Fruit fly (Drosophila melanogaster) whole organism, embryonic: Measurements from ENCODE around the gene orion.

Experiments used
- Ada2b ChIP-seq: fragments of 200-800 bp; sonication (Bioruptor generic); IDR thresholded peaks from 2 replicates; pipeline ENCODE4 v1.3.6; 2022; ENCODE audit warnings: missing biosample characterization, missing genetic modification characterization
- Atf-2 ChIP-seq: fragments of 200-800 bp; sonication (Bioruptor generic); optimal IDR thresholded peaks from 2 replicates; lab custom pipeline; 2016; ENCODE audit warnings: missing biosample characterization, missing genetic modification characterization
- BEAF-32 ChIP-seq: fragments of 200-800 bp; sonication (Bioruptor generic); optimal IDR thresholded peaks from 3 replicates; lab custom pipeline; 2017; ENCODE audit warnings: missing biosample characterization, missing genetic modification characterization, mild to moderate bottlenecking, moderate library complexity, missing genetic modification reagents
- CG10147 ChIP-seq: fragments of 200-800 bp; sonication (Bioruptor generic); optimal IDR thresholded peaks from 2 replicates; lab custom pipeline; 2019; ENCODE audit warnings: missing biosample characterization, mild to moderate bottlenecking, missing genetic modification characterization, moderate library complexity
- CG10959 ChIP-seq: fragments of 200-800 bp; sonication (Bioruptor generic); IDR thresholded peaks from 2 replicates; pipeline ENCODE4 v1.3.6; 2022; ENCODE audit warnings: missing biosample characterization, missing genetic modification characterization
- CG11085 ChIP-seq: fragments of 200-800 bp; sonication (Bioruptor generic); IDR thresholded peaks from 2 replicates; pipeline ENCODE4 v1.3.6; 2022; ENCODE audit warnings: missing biosample characterization, missing genetic modification characterization
- CG16813 ChIP-seq: fragments of 200-800 bp; sonication (Bioruptor generic); IDR thresholded peaks from 3 replicates; pipeline ENCODE4 v1.3.6; 2022; ENCODE audit warnings: missing biosample characterization, missing genetic modification characterization; ENCODE audit not compliant: partially characterized antibody
- CG18619 ChIP-seq: fragments of 200-800 bp; sonication (Bioruptor generic); optimal IDR thresholded peaks from 3 replicates; lab custom pipeline; 2017; ENCODE audit warnings: missing biosample characterization, mild to moderate bottlenecking, missing genetic modification characterization
- CG3065 ChIP-seq: fragments of 200-800 bp; sonication (Bioruptor generic); optimal IDR thresholded peaks from 2 replicates; lab custom pipeline; 2016; ENCODE audit warnings: missing biosample characterization, missing genetic modification characterization
- CG31365 ChIP-seq: fragments of 200-800 bp; sonication (Bioruptor generic); optimal IDR thresholded peaks from 2 replicates; lab custom pipeline; 2018; ENCODE audit warnings: missing biosample characterization, mild to moderate bottlenecking, missing genetic modification characterization
- CG33557 ChIP-seq: fragments of 200-800 bp; sonication (Bioruptor generic); optimal IDR thresholded peaks from 2 replicates; lab custom pipeline; 2019; ENCODE audit warnings: missing biosample characterization, mild to moderate bottlenecking, missing genetic modification characterization, moderate library complexity
- CG4360 ChIP-seq: fragments of 200-800 bp; sonication (Bioruptor generic); IDR thresholded peaks from 2 replicates; pipeline ENCODE4 v1.3.6; 2022; ENCODE audit warnings: missing biosample characterization, missing genetic modification characterization
- CG4404 ChIP-seq: fragments of 200-800 bp; sonication (Bioruptor generic); IDR thresholded peaks from 2 replicates; pipeline ENCODE4 v1.3.6; 2022; ENCODE audit warnings: missing biosample characterization, missing genetic modification characterization
- CG4424 ChIP-seq: fragments of 200-800 bp; sonication (Bioruptor generic); optimal IDR thresholded peaks from 3 replicates; lab custom pipeline; 2016; ENCODE audit warnings: missing biosample characterization, missing genetic modification characterization
- CG4854 ChIP-seq: fragments of 200-800 bp; sonication (Bioruptor generic); optimal IDR thresholded peaks from 2 replicates; lab custom pipeline; 2016; ENCODE audit warnings: missing biosample characterization, missing genetic modification characterization, inconsistent platforms
- CG6654 ChIP-seq: fragments of 200-800 bp; sonication (Bioruptor generic); optimal IDR thresholded peaks from 2 replicates; lab custom pipeline; 2017; ENCODE audit warnings: missing biosample characterization, mild to moderate bottlenecking, missing genetic modification characterization
- HLH4C ChIP-seq: fragments of 200-800 bp; sonication (Bioruptor generic); IDR thresholded peaks from 3 replicates; pipeline ENCODE4 v1.3.6; 2022; ENCODE audit warnings: missing biosample characterization, missing genetic modification characterization; ENCODE audit not compliant: partially characterized antibody
- Hr3 ChIP-seq: fragments of 200-800 bp; sonication (Bioruptor generic); optimal IDR thresholded peaks from 3 replicates; lab custom pipeline; 2016; ENCODE audit warnings: missing biosample characterization, missing genetic modification characterization
- Jarid2 ChIP-seq: fragments of 200-800 bp; sonication (Bioruptor generic); optimal IDR thresholded peaks from 3 replicates; lab custom pipeline; 2017; ENCODE audit warnings: mild to moderate bottlenecking, missing biosample characterization, missing genetic modification reagents, missing genetic modification characterization
- MESR4 ChIP-seq: fragments of 200-800 bp; sonication (Bioruptor generic); optimal IDR thresholded peaks from 2 replicates; lab custom pipeline; 2018; ENCODE audit warnings: missing biosample characterization, mild to moderate bottlenecking, missing genetic modification characterization, moderate library complexity
- Med ChIP-seq: fragments of 200-800 bp; sonication (Bioruptor generic); peaks from one replicate; lab custom pipeline; 2016; ENCODE audit warnings: missing biosample characterization, missing genetic modification characterization, mild to moderate bottlenecking, inconsistent platforms, moderate library complexity
- NC2α ChIP-seq: fragments of 200-800 bp; sonication (Bioruptor generic); optimal IDR thresholded peaks from 2 replicates; lab custom pipeline; 2016; ENCODE audit warnings: missing biosample characterization, missing genetic modification characterization
- PHDP ChIP-seq: fragments of 200-800 bp; sonication (Bioruptor generic); optimal IDR thresholded peaks from 3 replicates; lab custom pipeline; 2018; ENCODE audit warnings: missing biosample characterization, mild to moderate bottlenecking, missing genetic modification characterization, moderate library complexity
- Rx ChIP-seq: fragments of 200-800 bp; sonication (Bioruptor generic); IDR thresholded peaks from 2 replicates; pipeline ENCODE4 v1.3.6; 2022; ENCODE audit warnings: missing biosample characterization, missing genetic modification characterization
- Scr ChIP-seq: fragments of 200-800 bp; sonication (Bioruptor generic); IDR thresholded peaks from 2 replicates; pipeline ENCODE4 v1.3.6; 2022; ENCODE audit warnings: missing biosample characterization, missing genetic modification characterization; ENCODE audit not compliant: partially characterized antibody
- Sin3A ChIP-seq: fragments of >200 bp; optimal IDR thresholded peaks from 2 replicates; lab custom pipeline; 2018
- Sox100B ChIP-seq: fragments of 200-800 bp; sonication (Bioruptor generic); optimal IDR thresholded peaks from 3 replicates; lab custom pipeline; 2018; ENCODE audit warnings: missing biosample characterization, mild to moderate bottlenecking, missing genetic modification characterization
- Tbp ChIP-seq: fragments of >200 bp; optimal IDR thresholded peaks from 2 replicates; lab custom pipeline; 2018; ENCODE audit warnings: missing biosample characterization, missing genetic modification characterization
- Vsx1 ChIP-seq: fragments of 200-800 bp; sonication (Bioruptor generic); optimal IDR thresholded peaks from 2 replicates; lab custom pipeline; 2017; ENCODE audit warnings: missing biosample characterization, mild to moderate bottlenecking, missing genetic modification characterization, missing genetic modification reagents
- Xrp1 ChIP-seq: fragments of 200-800 bp; sonication (Bioruptor generic); IDR thresholded peaks from 2 replicates; pipeline ENCODE4 v1.3.6; 2022; ENCODE audit warnings: missing biosample characterization, missing genetic modification characterization
- bab2 ChIP-seq: fragments of 200-800 bp; sonication (Bioruptor generic); optimal IDR thresholded peaks from 2 replicates; lab custom pipeline; 2016; ENCODE audit warnings: missing biosample characterization, missing genetic modification characterization
- bcd ChIP-seq: fragments of 200-800 bp; sonication (Bioruptor generic); optimal IDR thresholded peaks from 2 replicates; lab custom pipeline; 2017; ENCODE audit warnings: missing biosample characterization, mild to moderate bottlenecking, missing genetic modification characterization
- dati ChIP-seq: fragments of 200-800 bp; sonication (Bioruptor generic); IDR thresholded peaks from 2 replicates; pipeline ENCODE4 v1.3.6; 2022; ENCODE audit warnings: missing biosample characterization, missing genetic modification characterization
- esg ChIP-seq: fragments of 200-800 bp; sonication (Bioruptor generic); conservative IDR thresholded peaks from 2 replicates; pipeline ENCODE4 v1.3.6; 2022; ENCODE audit warnings: missing biosample characterization, missing genetic modification characterization
- fd64A ChIP-seq: fragments of 200-800 bp; sonication (Bioruptor generic); optimal IDR thresholded peaks from 3 replicates; lab custom pipeline; 2018; ENCODE audit warnings: missing biosample characterization, mild to moderate bottlenecking, missing genetic modification characterization
- gsb ChIP-seq: fragments of 200-800 bp; sonication (Bioruptor generic); IDR thresholded peaks from 2 replicates; pipeline ENCODE4 v1.3.6; 2022; ENCODE audit warnings: missing biosample characterization, missing genetic modification characterization
- jing ChIP-seq: fragments of 200-800 bp; sonication (Bioruptor generic); optimal IDR thresholded peaks from 2 replicates; lab custom pipeline; 2018; ENCODE audit warnings: missing biosample characterization, mild to moderate bottlenecking, missing genetic modification characterization
- kah ChIP-seq: fragments of 200-800 bp; sonication (Bioruptor generic); optimal IDR thresholded peaks from 2 replicates; lab custom pipeline; 2018; ENCODE audit warnings: missing biosample characterization, mild to moderate bottlenecking, missing genetic modification characterization
- pros ChIP-seq: fragments of 200-800 bp; sonication (Bioruptor generic); optimal IDR thresholded peaks from 3 replicates; lab custom pipeline; 2019; ENCODE audit warnings: missing biosample characterization, mild to moderate bottlenecking, missing genetic modification characterization, moderate library complexity
- psq ChIP-seq: fragments of 200-800 bp; sonication (Bioruptor generic); optimal IDR thresholded peaks from 2 replicates; lab custom pipeline; 2017; ENCODE audit warnings: missing biosample characterization, missing genetic modification characterization
- repo ChIP-seq: fragments of 200-800 bp; sonication (Bioruptor generic); optimal IDR thresholded peaks from 2 replicates; lab custom pipeline; 2016; ENCODE audit warnings: missing biosample characterization, missing genetic modification characterization
- sens ChIP-seq: fragments of 200-800 bp; sonication (Bioruptor generic); peaks from one replicate; lab custom pipeline; 2016; ENCODE audit warnings: missing biosample characterization, missing genetic modification characterization
- seq ChIP-seq: fragments of 200-800 bp; sonication (Bioruptor generic); IDR thresholded peaks from 2 replicates; pipeline ENCODE4 v1.3.6; 2022; ENCODE audit warnings: missing biosample characterization, missing genetic modification characterization
- sob ChIP-seq: fragments of 200-800 bp; sonication (Bioruptor generic); IDR thresholded peaks from 2 replicates; pipeline ENCODE4 v1.3.6; 2022; ENCODE audit warnings: missing biosample characterization, missing genetic modification characterization
- ssp ChIP-seq: fragments of 200-800 bp; sonication (Bioruptor generic); IDR thresholded peaks from 2 replicates; pipeline ENCODE4 v1.3.6; 2022; ENCODE audit warnings: missing biosample characterization, missing genetic modification characterization
- stc ChIP-seq: fragments of 200-800 bp; sonication (Bioruptor generic); IDR thresholded peaks from 2 replicates; pipeline ENCODE4 v1.3.6; 2022; ENCODE audit warnings: missing biosample characterization, missing genetic modification characterization
- tx ChIP-seq: fragments of 200-800 bp; sonication (Bioruptor generic); optimal IDR thresholded peaks from 2 replicates; lab custom pipeline; 2016; ENCODE audit warnings: missing biosample characterization, missing genetic modification characterization
- vnd ChIP-seq: fragments of 200-800 bp; sonication (Bioruptor generic); IDR thresholded peaks from 3 replicates; pipeline ENCODE4 v1.3.6; 2022; ENCODE audit warnings: missing biosample characterization, missing genetic modification characterization; ENCODE audit not compliant: partially characterized antibody
- wor ChIP-seq: fragments of 200-800 bp; sonication (Bioruptor generic); IDR thresholded peaks from 2 replicates; pipeline ENCODE4 v1.3.6; 2022; ENCODE audit warnings: missing biosample characterization, missing genetic modification characterization
- zf30C ChIP-seq: fragments of 200-800 bp; sonication (Bioruptor generic); optimal IDR thresholded peaks from 3 replicates; lab custom pipeline; 2018; ENCODE audit warnings: missing biosample characterization, mild to moderate bottlenecking, missing genetic modification characterization
- zfh1 ChIP-seq: fragments of 200-800 bp; sonication (Bioruptor generic); IDR thresholded peaks from 3 replicates; pipeline ENCODE4 v1.3.6; 2022; ENCODE audit warnings: missing biosample characterization, missing genetic modification characterization

The orion gene

dm6 chrX:7920081-7920688, 26.5 kb downstream of the orion start, which contains the start of the genes hdm and Ykt6 (continued):
- TF ChIP-seq CG3065 (GFP tag; lab: Kevin White, UChicago) (peak; percentile 38), CG4854 (peak; percentile 28), sob (GFP tag; lab: Robert Waterston, UW) (peak; percentile 90), HLH4C (GFP tag; lab: Robert Waterston, UW) (peak; percentile 95), Atf-2 (GFP tag; lab: Kevin White, UChicago) (peak; percentile 62), bab2 (GFP tag; lab: Kevin White, UChicago) (peak; percentile 85), CG18619 (peak; percentile 51), zfh1 (GFP tag; lab: Robert Waterston, UW) (peak; percentile 85), Ada2b (GFP tag; lab: Robert Waterston, UW) (peak; percentile 69), CG16813 (GFP tag; lab: Robert Waterston, UW) (peak; percentile 95), jing (no peak), Sin3A (lab: Kevin White, UChicago) (peak; percentile 65), kah (GFP tag; lab: Kevin White, UChicago) (no peak), sens (peak; percentile 97), BEAF-32 (peak; percentile 95), Xrp1 (GFP tag; lab: Robert Waterston, UW) (peak; percentile 86), CG4360 (GFP tag; lab: Robert Waterston, UW) (peak; percentile 44), Vsx1 (GFP tag; lab: Kevin White, UChicago) (no peak), CG11085 (peak; percentile 68), CG10147 (no peak), CG31365 (tag; lab: Kevin White, UChicago) (peak; percentile 36), ssp (GFP tag; lab: Robert Waterston, UW) (peak; percentile 64), Sox100B (GFP tag; lab: Kevin White, UChicago) (no peak), vnd (peak; percentile 96), fd64A (GFP tag; lab: Kevin White, UChicago) (no peak), CG4404 (GFP tag; lab: Robert Waterston, UW) (peak; percentile 79), psq (GFP tag; lab: Kevin White, UChicago) (peak; percentile 43), Tbp (GFP tag; lab: Kevin White, UChicago) (no peak), CG10959 (GFP tag; lab: Robert Waterston, UW) (peak; percentile 74), esg (GFP tag; lab: Robert Waterston, UW) (peak; percentile 65), CG4424 (GFP tag; lab: Kevin White, UChicago) (peak; percentile 74), wor (peak; percentile 62), CG33557 (GFP tag; lab: Kevin White, UChicago) (peak; percentile 66), Med (GFP tag; lab: Kevin White, UChicago) (peak; percentile 97), gsb (GFP tag; lab: Robert Waterston, UW) (peak; percentile 64; the same call in 1 of the 2 replicates), MESR4 (GFP tag; lab: Kevin White, UChicago) (peak; percentile 94), zf30C (GFP tag; lab: Kevin White, UChicago) (no peak), pros (GFP tag; lab: Kevin White, UChicago) (no peak), Jarid2 (GFP tag; lab: Kevin White, UChicago) (no peak), stc (GFP tag; lab: Robert Waterston, UW) (peak; percentile 78), Rx (GFP tag; lab: Robert Waterston, UW) (peak; percentile 72), dati (GFP tag; lab: Robert Waterston, UW) (no peak), CG6654 (no peak), tx (GFP tag; lab: Kevin White, UChicago) (peak; percentile 74), Hr3 (GFP tag; lab: Kevin White, UChicago) (peak; percentile 46), seq (GFP tag; lab: Robert Waterston, UW) (peak; percentile 68), bcd (GFP tag; lab: Kevin White, UChicago) (no peak), repo (GFP tag; lab: Kevin White, UChicago) (peak; percentile 52), PHDP (tag; lab: Kevin White, UChicago) (peak; percentile 72), NC2α (GFP tag; lab: Kevin White, UChicago) (peak; percentile 51), Scr (GFP tag; lab: Robert Waterston, UW) (peak; percentile 97)
